Worm (Caenorhabditis elegans): ENCODE measurements around the gene srx-5.

- TF ChIP-seq dao-5 (tag; optimal IDR thresholded peaks at IDR 0.05) (no peak), him-1 (tag; optimal IDR thresholded peaks at IDR 0.05) (no peak)
Measured at ce11 chrV:719731-720130, 19.9 kb downstream of the srx-5 start, which contains the start of gene srbc-40.
